Worm (Caenorhabditis elegans) whole organism, L3 larva: ENCODE results near the gene T05B4.9.

Source experiments
- ZK546.5 ChIP-seq: sonication (generic microtip); optimal IDR thresholded peaks from 2 replicates; lab custom pipeline; 2017; ENCODE audit warnings: missing biosample characterization, missing genetic modification characterization
- ceh-82 ChIP-seq: fragments of 150-350 bp; optimal IDR thresholded peaks from 2 replicates; lab custom pipeline; 2014; ENCODE audit warnings: missing biosample characterization, missing genetic modification characterization
- ceh-9 ChIP-seq: sonication (generic microtip); optimal IDR thresholded peaks from 2 replicates; lab custom pipeline; 2018; ENCODE audit warnings: missing biosample characterization, missing genetic modification characterization
- egl-27 ChIP-seq: sonication (generic microtip); optimal IDR thresholded peaks from 4 replicates; lab custom pipeline; 2017; ENCODE audit warnings: missing biosample characterization, missing genetic modification reagents, missing genetic modification characterization
- lsy-12 ChIP-seq: sonication (generic microtip); optimal IDR thresholded peaks from 2 replicates; lab custom pipeline; 2016; ENCODE audit warnings: mild to moderate bottlenecking, missing genetic modification characterization, missing compliant biosample characterization
- nhr-77 ChIP-seq: fragments of 150-350 bp; optimal IDR thresholded peaks from 2 replicates; lab custom pipeline; 2014; ENCODE audit warnings: missing biosample characterization, missing genetic modification characterization
- pqm-1 ChIP-seq: fragments of 150-350 bp; optimal IDR thresholded peaks from 2 replicates; lab custom pipeline; 2017; ENCODE audit warnings: missing biosample characterization, missing genetic modification characterization, inconsistent platforms
- snpc-4 ChIP-seq: fragments of 150-350 bp; optimal IDR thresholded peaks from 2 replicates; lab custom pipeline; 2014; ENCODE audit warnings: missing biosample characterization, missing genetic modification characterization
- ztf-11 ChIP-seq: fragments of 150-350 bp; optimal IDR thresholded peaks from 2 replicates; lab custom pipeline; 2014; ENCODE audit warnings: missing biosample characterization, missing genetic modification characterization

- no peak for TF ChIP-seq ceh-82 (tag; lab: Kevin White, UChicago)
- TF ChIP-seq nhr-77 (tag; lab: Kevin White, UChicago), result no peak
- TF ChIP-seq lsy-12 (tag; lab: Kevin White, UChicago), result no peak
- TF ChIP-seq ztf-11 (tag; lab: Kevin White, UChicago), result no peak
- TF ChIP-seq snpc-4 (tag; lab: Kevin White, UChicago), result no peak
- TF ChIP-seq ceh-9, result no peak
- no peak for TF ChIP-seq ZK546.5 (tag; lab: Kevin White, UChicago)
- TF ChIP-seq egl-27 (tag; lab: Kevin White, UChicago), result no peak
- no peak for TF ChIP-seq pqm-1
Observed at ce11 chrV:4144205-4144604, 26.0 kb upstream of the T05B4.9 start, which contains the start of gene Y45G5AL.1.
